Fruit fly (Drosophila melanogaster) whole organism, embryonic: ENCODE data around the gene Met75Cb.

Experiments
- Ada2b ChIP-seq: fragments of 200-800 bp; sonication (Bioruptor generic); IDR thresholded peaks from 2 replicates; pipeline ENCODE4 v1.3.6; 2022; ENCODE audit warnings: missing biosample characterization, missing genetic modification characterization
- C15 ChIP-seq: fragments of 200-800 bp; sonication (Bioruptor generic); IDR thresholded peaks from 3 replicates; pipeline ENCODE4 v1.3.6; 2022; ENCODE audit warnings: missing biosample characterization, missing genetic modification characterization
- CG10209 ChIP-seq: fragments of 200-800 bp; sonication (Bioruptor generic); optimal IDR thresholded peaks from 3 replicates; lab custom pipeline; 2017; ENCODE audit warnings: missing biosample characterization, mild to moderate bottlenecking, missing genetic modification characterization, missing genetic modification reagents
- CG10274 ChIP-seq: fragments of 200-800 bp; sonication (Bioruptor generic); optimal IDR thresholded peaks from 3 replicates; lab custom pipeline; 2017; ENCODE audit warnings: missing biosample characterization, mild to moderate bottlenecking, missing genetic modification characterization
- CG10543 ChIP-seq: fragments of 200-800 bp; sonication (Bioruptor generic); optimal IDR thresholded peaks from 3 replicates; lab custom pipeline; 2017; ENCODE audit warnings: missing biosample characterization, mild to moderate bottlenecking, missing genetic modification characterization, moderate library complexity
- CG11085 ChIP-seq: fragments of 200-800 bp; sonication (Bioruptor generic); IDR thresholded peaks from 2 replicates; pipeline ENCODE4 v1.3.6; 2022; ENCODE audit warnings: missing biosample characterization, missing genetic modification characterization
- CG11456 ChIP-seq: fragments of 200-800 bp; sonication (Bioruptor generic); IDR thresholded peaks from 3 replicates; pipeline ENCODE4 v1.3.6; 2022; ENCODE audit warnings: missing biosample characterization, missing genetic modification characterization
- CG12071 ChIP-seq: fragments of 200-800 bp; sonication (Bioruptor generic); optimal IDR thresholded peaks from 3 replicates; lab custom pipeline; 2018; ENCODE audit warnings: missing biosample characterization, mild to moderate bottlenecking, missing genetic modification characterization
- CG12104 ChIP-seq: fragments of 200-800 bp; sonication (Bioruptor generic); optimal IDR thresholded peaks from 3 replicates; lab custom pipeline; 2016; ENCODE audit warnings: missing biosample characterization, missing genetic modification characterization
- CG14710 ChIP-seq: fragments of 200-800 bp; sonication (Bioruptor generic); optimal IDR thresholded peaks from 3 replicates; lab custom pipeline; 2019; ENCODE audit warnings: missing biosample characterization, mild to moderate bottlenecking, missing genetic modification characterization, moderate library complexity
- CG15073 ChIP-seq: fragments of 200-800 bp; sonication (Bioruptor generic); optimal IDR thresholded peaks from 2 replicates; lab custom pipeline; 2016; ENCODE audit warnings: missing biosample characterization, missing genetic modification characterization
- CG1792 ChIP-seq: fragments of 200-800 bp; sonication (Bioruptor generic); optimal IDR thresholded peaks from 2 replicates; lab custom pipeline; 2016; ENCODE audit warnings: missing biosample characterization, missing genetic modification characterization
- CG2129 ChIP-seq: fragments of 200-800 bp; sonication (Bioruptor generic); IDR thresholded peaks from 2 replicates; pipeline ENCODE4 v1.3.6; 2022; ENCODE audit warnings: missing biosample characterization, missing genetic modification characterization; ENCODE audit not compliant: partially characterized antibody
- CG33557 ChIP-seq: fragments of 200-800 bp; sonication (Bioruptor generic); optimal IDR thresholded peaks from 2 replicates; lab custom pipeline; 2019; ENCODE audit warnings: missing biosample characterization, mild to moderate bottlenecking, missing genetic modification characterization, moderate library complexity
- CG3847 ChIP-seq: fragments of 200-800 bp; sonication (Bioruptor generic); IDR thresholded peaks from 2 replicates; pipeline ENCODE4 v1.3.6; 2022; ENCODE audit warnings: missing biosample characterization, missing genetic modification characterization
- CG4282 ChIP-seq: fragments of 200-800 bp; sonication (Bioruptor generic); optimal IDR thresholded peaks from 2 replicates; lab custom pipeline; 2016; ENCODE audit warnings: missing biosample characterization, missing genetic modification characterization
- CG4328 ChIP-seq: fragments of 200-800 bp; sonication (Bioruptor generic); optimal IDR thresholded peaks from 3 replicates; lab custom pipeline; 2017; ENCODE audit warnings: missing biosample characterization, missing genetic modification reagents, missing genetic modification characterization
- CG8089 ChIP-seq: fragments of 200-800 bp; sonication (Bioruptor generic); optimal IDR thresholded peaks from 3 replicates; lab custom pipeline; 2016; ENCODE audit warnings: missing biosample characterization, missing genetic modification characterization
- CG9609 ChIP-seq: fragments of 200-800 bp; sonication (Bioruptor generic); optimal IDR thresholded peaks from 3 replicates; lab custom pipeline; 2016; ENCODE audit warnings: missing biosample characterization, missing genetic modification characterization
- CG9797 ChIP-seq: fragments of 200-800 bp; sonication (Bioruptor generic); optimal IDR thresholded peaks from 3 replicates; lab custom pipeline; 2018; ENCODE audit warnings: missing biosample characterization, mild to moderate bottlenecking, missing genetic modification characterization
- Dll ChIP-seq: fragments of 200-800 bp; sonication (Bioruptor generic); IDR thresholded peaks from 4 replicates; pipeline ENCODE4 v1.3.6; 2022; ENCODE audit warnings: missing biosample characterization, missing genetic modification characterization; ENCODE audit not compliant: partially characterized antibody
- Ets65A ChIP-seq: fragments of 200-800 bp; sonication (Bioruptor generic); peaks from one replicate; lab custom pipeline; 2016; ENCODE audit warnings: missing biosample characterization, missing genetic modification characterization
- Gsc ChIP-seq: fragments of 200-800 bp; sonication (Bioruptor generic); IDR thresholded peaks from 2 replicates; pipeline ENCODE4 v1.3.6; 2022; ENCODE audit warnings: missing biosample characterization, missing genetic modification characterization
- HLH4C ChIP-seq: fragments of 200-800 bp; sonication (Bioruptor generic); IDR thresholded peaks from 3 replicates; pipeline ENCODE4 v1.3.6; 2022; ENCODE audit warnings: missing biosample characterization, missing genetic modification characterization; ENCODE audit not compliant: partially characterized antibody
- Kr ChIP-seq: fragments of 200-800 bp; sonication (Bioruptor generic); optimal IDR thresholded peaks from 2 replicates; lab custom pipeline; 2017; ENCODE audit warnings: missing biosample characterization, mild to moderate bottlenecking, missing genetic modification characterization
- Lim3 ChIP-seq: fragments of 200-800 bp; sonication (Bioruptor generic); IDR thresholded peaks from 2 replicates; pipeline ENCODE4 v1.3.6; 2022; ENCODE audit warnings: missing biosample characterization, missing genetic modification characterization
- Mad ChIP-seq: fragments of 200-800 bp; sonication (Bioruptor generic); optimal IDR thresholded peaks from 2 replicates; lab custom pipeline; 2016; ENCODE audit warnings: missing biosample characterization, missing genetic modification characterization
- Meics ChIP-seq: fragments of 200-800 bp; sonication (Bioruptor generic); optimal IDR thresholded peaks from 2 replicates; lab custom pipeline; 2017; ENCODE audit warnings: missing biosample characterization, mild to moderate bottlenecking, missing genetic modification characterization
- Mrtf ChIP-seq: fragments of 200-800 bp; sonication (Bioruptor generic); IDR thresholded peaks from 3 replicates; pipeline ENCODE4 v1.3.6; 2022; ENCODE audit warnings: missing biosample characterization, missing genetic modification characterization
- Six4 ChIP-seq: fragments of 200-800 bp; sonication (Bioruptor generic); optimal IDR thresholded peaks from 2 replicates; lab custom pipeline; 2016; ENCODE audit warnings: missing biosample characterization, missing genetic modification characterization
- Vsx1 ChIP-seq: fragments of 200-800 bp; sonication (Bioruptor generic); optimal IDR thresholded peaks from 2 replicates; lab custom pipeline; 2017; ENCODE audit warnings: missing biosample characterization, mild to moderate bottlenecking, missing genetic modification characterization, missing genetic modification reagents
- ab ChIP-seq: fragments of 200-800 bp; sonication (Bioruptor generic); optimal IDR thresholded peaks from 2 replicates; lab custom pipeline; 2016; ENCODE audit warnings: missing biosample characterization, missing genetic modification characterization
- aop ChIP-seq: fragments of 200-800 bp; sonication (Bioruptor generic); IDR thresholded peaks from 2 replicates; pipeline ENCODE4 v1.3.6; 2022; ENCODE audit warnings: missing biosample characterization, missing genetic modification characterization
- bbx ChIP-seq: fragments of 200-800 bp; sonication (Bioruptor generic); IDR thresholded peaks from 2 replicates; pipeline ENCODE4 v1.3.6; 2022; ENCODE audit warnings: missing biosample characterization, missing genetic modification characterization; ENCODE audit not compliant: partially characterized antibody
- crc ChIP-seq: fragments of 200-800 bp; sonication (Bioruptor generic); optimal IDR thresholded peaks from 2 replicates; lab custom pipeline; 2016; ENCODE audit warnings: missing biosample characterization, missing genetic modification characterization
- crol ChIP-seq: fragments of 200-800 bp; sonication (Bioruptor generic); IDR thresholded peaks from 2 replicates; pipeline ENCODE4 v1.3.6; 2022; ENCODE audit warnings: missing biosample characterization, missing genetic modification characterization
- cwo ChIP-seq: fragments of 200-800 bp; sonication (Bioruptor generic); optimal IDR thresholded peaks from 3 replicates; lab custom pipeline; 2017; ENCODE audit warnings: missing biosample characterization, missing genetic modification characterization, mild to moderate bottlenecking, moderate library complexity, missing genetic modification reagents
- dpn ChIP-seq, 2 experiments: fragments of 200-800 bp; sonication (Bioruptor generic); optimal IDR thresholded peaks; 3 replicates each; lab custom pipeline; 2016; ENCODE audit warnings: missing biosample characterization in 2 of 2, missing genetic modification characterization in 2 of 2
- dysf ChIP-seq: fragments of 200-800 bp; sonication (Bioruptor generic); IDR thresholded peaks from 3 replicates; pipeline ENCODE4 v1.3.6; 2022; ENCODE audit warnings: missing biosample characterization, missing genetic modification characterization
- gro ChIP-seq: fragments of 200-800 bp; sonication (Bioruptor generic); optimal IDR thresholded peaks from 2 replicates; lab custom pipeline; 2016; ENCODE audit warnings: missing biosample characterization, missing genetic modification characterization
- hb ChIP-seq: fragments of 200-800 bp; sonication (Bioruptor generic); IDR thresholded peaks from 3 replicates; pipeline ENCODE4 v1.3.6; 2022; ENCODE audit warnings: missing biosample characterization, missing genetic modification characterization; ENCODE audit not compliant: partially characterized antibody
- maf-S ChIP-seq: fragments of 200-800 bp; sonication (Bioruptor generic); optimal IDR thresholded peaks from 2 replicates; lab custom pipeline; 2016; ENCODE audit warnings: missing biosample characterization, missing genetic modification characterization
- nerfin-2 ChIP-seq: fragments of 200-800 bp; sonication (Bioruptor generic); IDR thresholded peaks from 2 replicates; pipeline ENCODE4 v1.3.6; 2022; ENCODE audit warnings: missing biosample characterization, missing genetic modification characterization; ENCODE audit not compliant: partially characterized antibody
- org-1 ChIP-seq: fragments of 200-800 bp; sonication (Bioruptor generic); optimal IDR thresholded peaks from 2 replicates; lab custom pipeline; 2017; ENCODE audit warnings: missing biosample characterization, missing genetic modification characterization
- repo ChIP-seq: fragments of 200-800 bp; sonication (Bioruptor generic); optimal IDR thresholded peaks from 2 replicates; lab custom pipeline; 2016; ENCODE audit warnings: missing biosample characterization, missing genetic modification characterization
- rib ChIP-seq: fragments of 200-800 bp; sonication (Bioruptor generic); IDR thresholded peaks from 2 replicates; pipeline ENCODE4 v1.3.6; 2022; ENCODE audit warnings: missing biosample characterization, missing genetic modification characterization
- scrt ChIP-seq: fragments of 200-800 bp; sonication (Bioruptor generic); optimal IDR thresholded peaks from 2 replicates; lab custom pipeline; 2018; ENCODE audit warnings: missing biosample characterization, mild to moderate bottlenecking, missing genetic modification characterization, moderate library complexity
- tap ChIP-seq: fragments of 200-800 bp; optimal IDR thresholded peaks from 3 replicates; lab custom pipeline; 2019; ENCODE audit warnings: missing biosample characterization, mild to moderate bottlenecking, missing genetic modification characterization, moderate library complexity
- tgo ChIP-seq: fragments of 200-800 bp; sonication (Bioruptor generic); IDR thresholded peaks from 3 replicates; pipeline ENCODE4 v1.3.6; 2022; ENCODE audit warnings: missing biosample characterization, missing genetic modification characterization
- tio ChIP-seq: fragments of 200-800 bp; sonication (Bioruptor generic); optimal IDR thresholded peaks from 2 replicates; lab custom pipeline; 2017; ENCODE audit warnings: missing biosample characterization, missing genetic modification characterization, inconsistent platforms
- twi ChIP-seq: fragments of 200-800 bp; optimal IDR thresholded peaks from 2 replicates; lab custom pipeline; 2019; ENCODE audit warnings: missing biosample characterization, mild to moderate bottlenecking, missing genetic modification characterization, moderate library complexity

The Met75Cb gene

dm6 chr3L:18460987-18461403 is 8.4 kb downstream of the Met75Cb start, which contains the start of gene CG32196 (continued):
- TF ChIP-seq Mad (no peak), CG15073 (GFP tag; lab: Kevin White, UChicago) (no peak), maf-S (no peak), gro (GFP tag; lab: Kevin White, UChicago) (no peak), rib (GFP tag; lab: Robert Waterston, UW) (no peak; the same call in 1 of the 2 replicates), tgo (GFP tag; lab: Robert Waterston, UW) (peak; percentile 87), CG9609 (GFP tag; lab: Kevin White, UChicago) (no peak), CG8089 (GFP tag; lab: Kevin White, UChicago) (no peak), Ada2b (GFP tag; lab: Robert Waterston, UW) (peak; percentile 61), Dll (GFP tag; lab: Robert Waterston, UW) (peak; percentile 6; the same call in 1 of the 4 replicates), CG3847 (GFP tag; lab: Robert Waterston, UW) (peak; percentile 83), org-1 (peak; percentile 68), CG4282 (GFP tag; lab: Kevin White, UChicago) (no peak), Kr (GFP tag; lab: Kevin White, UChicago) (no peak), HLH4C (GFP tag; lab: Robert Waterston, UW) (no peak), Vsx1 (GFP tag; lab: Kevin White, UChicago) (peak; percentile 74), nerfin-2 (GFP tag; lab: Robert Waterston, UW) (no peak), CG9797 (GFP tag; lab: Kevin White, UChicago) (no peak), CG4328 (GFP tag; lab: Kevin White, UChicago) (peak; percentile 71), hb (GFP tag; lab: Robert Waterston, UW) (no peak), CG11456 (GFP tag; lab: Robert Waterston, UW) (peak; percentile 79; the same call in 1 of the 3 replicates), bbx (GFP tag; lab: Robert Waterston, UW) (no peak), C15 (GFP tag; lab: Robert Waterston, UW) (no peak), crc (GFP tag; lab: Kevin White, UChicago) (no peak), CG1792 (GFP tag; lab: Kevin White, UChicago) (no peak), Ets65A (GFP tag; lab: Kevin White, UChicago) (peak; percentile 92), Gsc (no peak), Lim3 (GFP tag; lab: Robert Waterston, UW) (0 out of 2 replicates have a peak, but pooled peaks have one; percentile 12), dpn (GFP tag; optimal IDR thresholded peaks at IDR 0.05; lab: Kevin White, UChicago) (peak; percentile 29 to 78), CG12071 (GFP tag; lab: Kevin White, UChicago) (no peak), crol (GFP tag; lab: Robert Waterston, UW) (no peak), tio (GFP tag; lab: Kevin White, UChicago) (peak; percentile 73), Six4 (peak; percentile 65), ab (GFP tag; lab: Kevin White, UChicago) (no peak), aop (GFP tag; lab: Robert Waterston, UW) (no peak), tap (tag; lab: Kevin White, UChicago) (peak; percentile 81), CG14710 (tag; lab: Kevin White, UChicago) (peak; percentile 88), repo (GFP tag; lab: Kevin White, UChicago) (no peak), CG33557 (GFP tag; lab: Kevin White, UChicago) (peak; percentile 75), Mrtf (peak; percentile 49; the same call in 1 of the 3 replicates), CG10274 (GFP tag; lab: Kevin White, UChicago) (peak; percentile 33), CG10543 (GFP tag; lab: Kevin White, UChicago) (peak; percentile 68), CG12104 (peak; percentile 56), twi (tag; lab: Kevin White, UChicago) (peak; percentile 78), scrt (GFP tag; lab: Kevin White, UChicago) (peak; percentile 63), CG10209 (GFP tag; lab: Kevin White, UChicago) (peak; percentile 84), dysf (GFP tag; lab: Robert Waterston, UW) (peak; percentile 87), CG2129 (GFP tag; lab: Robert Waterston, UW) (no peak), cwo (peak; percentile 75), CG11085 (peak; percentile 89), Meics (GFP tag; lab: Kevin White, UChicago) (peak; percentile 87)
